Fruit fly (Drosophila melanogaster) whole organism, adult: ENCODE data around the gene grn.

Source experiments
- CG11617 ChIP-seq: fragments of 200-800 bp; sonication (Bioruptor generic); optimal IDR thresholded peaks from 2 replicates; lab custom pipeline; 2017; ENCODE audit warnings: mild to moderate bottlenecking, missing biosample characterization, missing genetic modification reagents, missing genetic modification characterization
- CG12768 ChIP-seq: fragments of 200-800 bp; sonication (Bioruptor generic); optimal IDR thresholded peaks from 2 replicates; lab custom pipeline; 2017; ENCODE audit warnings: missing biosample characterization, missing genetic modification characterization, mild to moderate bottlenecking, moderate library complexity, missing genetic modification reagents
- CG14711 ChIP-seq: fragments of 200-800 bp; sonication (Bioruptor generic); optimal IDR thresholded peaks from 2 replicates; lab custom pipeline; 2018; ENCODE audit warnings: missing biosample characterization, mild to moderate bottlenecking, missing genetic modification characterization, moderate library complexity
- CG1620 ChIP-seq: fragments of 200-800 bp; sonication (Bioruptor generic); optimal IDR thresholded peaks from 2 replicates; lab custom pipeline; 2016; ENCODE audit warnings: missing biosample characterization, missing genetic modification characterization
- CG33017 ChIP-seq: fragments of 200-800 bp; sonication (Bioruptor generic); optimal IDR thresholded peaks from 2 replicates; lab custom pipeline; 2018; ENCODE audit warnings: missing biosample characterization, mild to moderate bottlenecking, missing genetic modification characterization, moderate library complexity
- CG5204 ChIP-seq: fragments of 200-800 bp; sonication (Bioruptor generic); optimal IDR thresholded peaks from 2 replicates; lab custom pipeline; 2016; ENCODE audit warnings: missing biosample characterization, missing genetic modification characterization
- CG7045 ChIP-seq: fragments of 200-800 bp; sonication (Bioruptor generic); optimal IDR thresholded peaks from 2 replicates; lab custom pipeline; 2017; ENCODE audit warnings: missing biosample characterization, mild to moderate bottlenecking, missing genetic modification characterization
- CG7101 ChIP-seq: fragments of 200-800 bp; sonication (Bioruptor generic); optimal IDR thresholded peaks from 2 replicates; lab custom pipeline; 2018; ENCODE audit warnings: missing biosample characterization, mild to moderate bottlenecking, missing genetic modification characterization, moderate library complexity
- Clk ChIP-seq: fragments of 200-800 bp; sonication (Bioruptor generic); optimal IDR thresholded peaks from 2 replicates; lab custom pipeline; 2017; ENCODE audit warnings: missing biosample characterization, missing genetic modification characterization
- Crg-1 ChIP-seq: fragments of 200-800 bp; sonication (Bioruptor generic); optimal IDR thresholded peaks from 2 replicates; lab custom pipeline; 2016; ENCODE audit warnings: missing biosample characterization, missing genetic modification characterization
- Hr96 ChIP-seq: fragments of 200-800 bp; sonication (Bioruptor generic); optimal IDR thresholded peaks from 2 replicates; lab custom pipeline; 2016; ENCODE audit warnings: missing biosample characterization, missing genetic modification characterization
- Mnt ChIP-seq: fragments of 200-800 bp; sonication (Bioruptor generic); optimal IDR thresholded peaks from 2 replicates; lab custom pipeline; 2016; ENCODE audit warnings: missing biosample characterization, mild to moderate bottlenecking, missing genetic modification characterization
- bab1 ChIP-seq: fragments of 200-800 bp; sonication (Bioruptor generic); optimal IDR thresholded peaks from 3 replicates; lab custom pipeline; 2019; ENCODE audit warnings: missing biosample characterization, mild to moderate bottlenecking, missing genetic modification characterization, moderate library complexity
- cic ChIP-seq: fragments of 200-800 bp; sonication (Bioruptor generic); optimal IDR thresholded peaks from 2 replicates; lab custom pipeline; 2017; ENCODE audit warnings: missing biosample characterization, mild to moderate bottlenecking, missing genetic modification characterization, moderate library complexity
- cnc ChIP-seq, 2 experiments: fragments of >200 bp; optimal IDR thresholded peaks; 2 replicates each; lab custom pipeline; 2017
- kay ChIP-seq: fragments of 200-800 bp; sonication (Bioruptor generic); peaks from one replicate; lab custom pipeline; 2016; ENCODE audit warnings: missing biosample characterization, missing genetic modification characterization, borderline replicate concordance
- ovo ChIP-seq: fragments of 200-800 bp; sonication (Bioruptor generic); optimal IDR thresholded peaks from 2 replicates; lab custom pipeline; 2016; ENCODE audit warnings: missing biosample characterization, missing genetic modification characterization
- pad ChIP-seq: fragments of 200-800 bp; sonication (Bioruptor generic); optimal IDR thresholded peaks from 3 replicates; lab custom pipeline; 2017; ENCODE audit warnings: missing biosample characterization, missing genetic modification characterization, mild to moderate bottlenecking, moderate library complexity, missing genetic modification reagents
- tj ChIP-seq: fragments of 200-800 bp; sonication (Bioruptor generic); optimal IDR thresholded peaks from 3 replicates; lab custom pipeline; 2017; ENCODE audit warnings: missing biosample characterization, mild to moderate bottlenecking, missing genetic modification characterization, moderate library complexity
- toe ChIP-seq: fragments of 200-800 bp; sonication (Bioruptor generic); optimal IDR thresholded peaks from 2 replicates; lab custom pipeline; 2016; ENCODE audit warnings: missing biosample characterization, missing genetic modification characterization

Gene grn

dm6 chr3R:8149003-8149402 is 32.2 kb downstream of the grn start:
- TF ChIP-seq Crg-1 (GFP tag; lab: Kevin White, UChicago): no peak
- no peak for TF ChIP-seq kay
- no peak for TF ChIP-seq pad (GFP tag; lab: Kevin White, UChicago)
- TF ChIP-seq Mnt (GFP tag; lab: Kevin White, UChicago): no peak
- TF ChIP-seq toe (GFP tag; lab: Kevin White, UChicago): no peak
- no peak for TF ChIP-seq tj (GFP tag; lab: Kevin White, UChicago)
- TF ChIP-seq cic (GFP tag; lab: Kevin White, UChicago): no peak

dm6 chr3R:8146892-8147384 is 34.3 kb downstream of the grn start:
- no peak for TF ChIP-seq Crg-1 (GFP tag; lab: Kevin White, UChicago)
- TF ChIP-seq CG14711 (tag; lab: Kevin White, UChicago): no peak
- no peak for TF ChIP-seq kay
- TF ChIP-seq CG1620: no peak
- TF ChIP-seq tj (GFP tag; lab: Kevin White, UChicago): no peak
- no peak for TF ChIP-seq ovo (GFP tag; lab: Kevin White, UChicago)
- no peak for TF ChIP-seq pad (GFP tag; lab: Kevin White, UChicago)
- no peak for TF ChIP-seq toe (GFP tag; lab: Kevin White, UChicago)
- TF ChIP-seq CG11617 (GFP tag; lab: Kevin White, UChicago): no peak
- no peak for TF ChIP-seq CG12768 (GFP tag; lab: Kevin White, UChicago)
- TF ChIP-seq cnc (optimal IDR thresholded peaks at IDR 0.05; lab: Kevin White, UChicago): no peak
- no peak for TF ChIP-seq Clk
- no peak for TF ChIP-seq Mnt (GFP tag; lab: Kevin White, UChicago)
- no peak for TF ChIP-seq CG5204 (GFP tag; lab: Kevin White, UChicago)
- no peak for TF ChIP-seq CG33017

- no peak for TF ChIP-seq CG14711 (tag; lab: Kevin White, UChicago)
- no peak for TF ChIP-seq Mnt (GFP tag; lab: Kevin White, UChicago)
- TF ChIP-seq CG5204 (GFP tag; lab: Kevin White, UChicago): no peak
- no peak for TF ChIP-seq CG11617 (GFP tag; lab: Kevin White, UChicago)
- TF ChIP-seq Crg-1 (GFP tag; lab: Kevin White, UChicago): no peak
- TF ChIP-seq CG33017: no peak
- no peak for TF ChIP-seq CG7045 (GFP tag; lab: Kevin White, UChicago)
- TF ChIP-seq CG7101 (tag; lab: Kevin White, UChicago): no peak
- TF ChIP-seq Clk: no peak
- no peak for TF ChIP-seq toe (GFP tag; lab: Kevin White, UChicago)
- TF ChIP-seq bab1 (GFP tag; lab: Kevin White, UChicago): no peak
- TF ChIP-seq CG1620: no peak
- no peak for TF ChIP-seq pad (GFP tag; lab: Kevin White, UChicago)
Observed at dm6 chr3R:8145764-8146163, 35.5 kb downstream of the grn start.

dm6 chr3R:8142113-8142512 is 39.1 kb downstream of the grn start:
- TF ChIP-seq CG7101 (tag; lab: Kevin White, UChicago) (no peak), cnc (optimal IDR thresholded peaks at IDR 0.05; lab: Kevin White, UChicago) (no peak), pad (GFP tag; lab: Kevin White, UChicago) (no peak), CG1620 (no peak), CG11617 (GFP tag; lab: Kevin White, UChicago) (no peak), cic (GFP tag; lab: Kevin White, UChicago) (no peak), Clk (no peak), kay (no peak), CG14711 (tag; lab: Kevin White, UChicago) (no peak)

dm6 chr3R:8140628-8141372 is 40.4 kb downstream of the grn start:
- no peak for TF ChIP-seq bab1 (GFP tag; lab: Kevin White, UChicago)
- no peak for TF ChIP-seq Crg-1 (GFP tag; lab: Kevin White, UChicago)
- TF ChIP-seq cnc (optimal IDR thresholded peaks at IDR 0.05; lab: Kevin White, UChicago): no peak
- no peak for TF ChIP-seq ovo (GFP tag; lab: Kevin White, UChicago)
- no peak for TF ChIP-seq Clk
- no peak for TF ChIP-seq CG7101 (tag; lab: Kevin White, UChicago)
- no peak for TF ChIP-seq CG12768 (GFP tag; lab: Kevin White, UChicago)
- TF ChIP-seq kay: no peak
- no peak for TF ChIP-seq pad (GFP tag; lab: Kevin White, UChicago)
- no peak for TF ChIP-seq CG33017

- TF ChIP-seq CG12768 (GFP tag; lab: Kevin White, UChicago) (no peak), cic (GFP tag; lab: Kevin White, UChicago) (no peak), CG33017 (no peak), Clk (no peak), CG5204 (GFP tag; lab: Kevin White, UChicago) (no peak), toe (GFP tag; lab: Kevin White, UChicago) (no peak), Crg-1 (GFP tag; lab: Kevin White, UChicago) (no peak), Mnt (GFP tag; lab: Kevin White, UChicago) (no peak), CG7101 (tag; lab: Kevin White, UChicago) (no peak), Hr96 (GFP tag; lab: Kevin White, UChicago) (no peak), CG7045 (GFP tag; lab: Kevin White, UChicago) (no peak), CG14711 (tag; lab: Kevin White, UChicago) (no peak), kay (no peak), tj (GFP tag; lab: Kevin White, UChicago) (no peak), CG11617 (GFP tag; lab: Kevin White, UChicago) (no peak), pad (GFP tag; lab: Kevin White, UChicago) (no peak), cnc (optimal IDR thresholded peaks at IDR 0.05; lab: Kevin White, UChicago) (no peak)
Observed at dm6 chr3R:8139854-8140402, 41.3 kb downstream of the grn start.
